Worm (Caenorhabditis elegans): ENCODE results near the gene plc-4.

The plc-4 gene

DNA sequence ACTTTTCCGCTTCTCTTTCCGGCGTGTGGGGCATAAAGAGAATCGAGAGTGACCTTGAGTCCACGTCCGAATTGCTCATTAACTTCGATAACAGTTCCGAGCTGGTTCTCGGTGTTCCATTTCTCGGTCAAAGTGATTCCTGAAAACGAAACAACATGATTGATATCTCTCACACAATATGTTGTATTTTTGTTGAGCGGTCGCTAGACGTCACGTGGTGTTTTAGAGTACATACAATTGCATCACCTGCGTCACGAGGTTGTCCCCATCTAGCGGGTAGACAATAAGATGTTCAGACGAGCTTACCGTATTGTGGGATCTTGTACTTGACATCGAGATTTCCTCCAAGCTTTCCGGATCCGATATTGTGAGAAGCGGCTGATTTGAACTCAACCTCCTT, 5.2 kb downstream of the plc-4 start:
- TF ChIP-seq scrt-1 (GFP tag; IDR thresholded peaks at IDR 0.05) = no peak
- TF ChIP-seq tbx-11 (GFP tag; IDR thresholded peaks at IDR 0.05) = no peak
- no peak for TF ChIP-seq pes-1 (GFP tag; IDR thresholded peaks at IDR 0.05)
- no peak for TF ChIP-seq B0310.2 (tag; optimal IDR thresholded peaks at IDR 0.05)
- no peak for TF ChIP-seq ama-1 (optimal IDR thresholded peaks at IDR 0.05)

DNA sequence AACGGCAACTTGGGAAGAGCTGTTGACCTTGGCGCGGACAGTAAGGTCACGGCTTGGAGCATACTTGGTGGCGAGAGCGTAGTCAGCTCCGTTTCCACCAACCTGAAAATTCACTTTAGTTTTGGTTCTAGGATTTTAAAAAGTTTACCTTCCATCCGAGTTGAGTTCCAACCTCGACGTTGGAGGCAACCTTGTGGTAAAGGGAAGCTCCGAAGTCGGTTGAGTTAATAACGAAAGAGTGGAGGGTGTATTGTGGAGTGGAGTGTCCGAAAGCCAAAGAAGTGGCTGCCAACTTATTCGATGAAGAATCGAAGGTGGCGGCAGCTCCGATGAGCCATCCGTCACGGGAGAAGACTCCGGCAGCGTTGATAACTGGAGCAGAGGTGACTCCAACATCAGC, 5.8 kb downstream of the plc-4 start:
- TF ChIP-seq pes-1 (GFP tag; IDR thresholded peaks at IDR 0.05) = no peak
- no peak for TF ChIP-seq hmbx-1 (tag; optimal IDR thresholded peaks at IDR 0.05)
- no peak for TF ChIP-seq tbx-11 (GFP tag; IDR thresholded peaks at IDR 0.05)
- no peak for TF ChIP-seq ama-1 (optimal IDR thresholded peaks at IDR 0.05)
- TF ChIP-seq scrt-1 (GFP tag; IDR thresholded peaks at IDR 0.05) = no peak
- no peak for TF ChIP-seq sea-1 (GFP tag; conservative IDR thresholded peaks at IDR 0.05)
- no peak for TF ChIP-seq ceh-36 (tag; optimal IDR thresholded peaks at IDR 0.05)
- no peak for TF ChIP-seq tbx-37 (GFP tag; conservative IDR thresholded peaks at IDR 0.05)
- no peak for TF ChIP-seq ets-7 (tag; optimal IDR thresholded peaks at IDR 0.05)
- no peak for TF ChIP-seq tra-4 (tag; optimal IDR thresholded peaks at IDR 0.05)
- TF ChIP-seq F13C5.2 (tag; optimal IDR thresholded peaks at IDR 0.05) = no peak
- no peak for TF ChIP-seq hnd-1 (tag; optimal IDR thresholded peaks at IDR 0.05)
- no peak for TF ChIP-seq flt-1 (GFP tag; IDR thresholded peaks at IDR 0.05)
- no peak for TF ChIP-seq hmg-4 (GFP tag; optimal IDR thresholded peaks at IDR 0.05)
- TF ChIP-seq aly-1 (tag; optimal IDR thresholded peaks at IDR 0.05) = no peak
- TF ChIP-seq B0310.2 (tag; optimal IDR thresholded peaks at IDR 0.05) = no peak

DNA sequence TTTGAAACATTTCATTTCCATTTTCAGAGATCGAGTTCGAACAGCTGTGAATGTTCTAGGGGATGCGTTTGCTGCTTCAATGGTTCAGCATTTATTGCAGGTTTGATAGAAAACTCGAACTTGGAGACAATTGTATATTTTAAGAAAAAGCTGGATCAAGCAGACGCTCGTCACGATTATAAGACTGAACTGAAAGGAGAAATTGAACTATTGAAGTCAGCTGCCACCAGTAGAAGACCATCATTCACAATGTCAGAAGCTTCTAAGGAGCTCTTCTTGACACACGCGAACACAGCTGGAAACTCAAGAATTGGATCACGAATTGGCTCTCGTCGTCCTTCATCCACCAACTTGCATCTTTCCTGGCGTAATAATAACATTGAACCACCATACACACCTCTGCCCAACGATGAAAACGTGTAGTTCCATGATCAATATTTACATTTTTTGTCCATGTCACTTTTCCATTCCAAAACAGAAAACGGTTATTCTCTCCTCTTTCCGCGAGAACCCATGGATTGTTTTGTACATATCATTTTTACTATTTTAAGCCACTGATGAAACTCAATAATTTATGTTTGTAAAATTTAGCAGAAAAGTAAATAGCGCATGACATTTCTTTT, 6.5 kb downstream of the plc-4 start:
- no peak for TF ChIP-seq ceh-13 (GFP tag; optimal IDR thresholded peaks at IDR 0.05)

DNA sequence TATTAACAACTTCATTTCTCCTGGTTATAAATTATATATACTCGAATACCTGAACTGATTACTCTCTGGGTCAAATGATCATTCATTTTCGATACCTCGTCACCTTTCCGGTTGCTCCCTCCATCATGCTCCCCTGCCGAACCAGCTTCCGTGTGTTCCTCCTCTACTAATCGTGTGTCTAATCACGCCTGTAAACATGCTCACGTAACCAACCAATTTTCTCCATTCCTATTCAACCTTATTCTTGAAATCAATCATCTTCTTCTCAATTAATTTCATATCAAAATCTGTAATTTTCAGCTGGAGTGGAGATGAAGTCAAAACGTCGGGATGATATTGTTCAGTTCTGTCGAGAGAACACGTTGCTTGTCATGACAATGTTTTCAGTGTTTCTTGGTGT, 9.1 kb downstream of the plc-4 start, which contains the start of gene glt-6:
glt-6 (plus strand) TSS at position 301 of the 400 bp plus-strand sequence.
- TF ChIP-seq scrt-1 (GFP tag; IDR thresholded peaks at IDR 0.05) (no peak), hmg-4 (GFP tag; optimal IDR thresholded peaks at IDR 0.05) (no peak), hnd-1 (tag; optimal IDR thresholded peaks at IDR 0.05) (no peak), F13C5.2 (tag; optimal IDR thresholded peaks at IDR 0.05) (no peak)

- no peak for TF ChIP-seq hmg-4 (GFP tag; optimal IDR thresholded peaks at IDR 0.05)
- TF ChIP-seq ama-1 (optimal IDR thresholded peaks at IDR 0.05) = no peak
- TF ChIP-seq ceh-13 (GFP tag; optimal IDR thresholded peaks at IDR 0.05) = no peak
- TF ChIP-seq sea-1 (GFP tag; conservative IDR thresholded peaks at IDR 0.05) = no peak
- TF ChIP-seq tbx-37 (GFP tag; conservative IDR thresholded peaks at IDR 0.05) = no peak
- no peak for TF ChIP-seq pes-1 (GFP tag; IDR thresholded peaks at IDR 0.05)
- TF ChIP-seq flt-1 (GFP tag; IDR thresholded peaks at IDR 0.05) = no peak
- no peak for TF ChIP-seq hmbx-1 (tag; optimal IDR thresholded peaks at IDR 0.05)
- no peak for TF ChIP-seq ets-7 (tag; optimal IDR thresholded peaks at IDR 0.05)
- no peak for TF ChIP-seq F13C5.2 (tag; optimal IDR thresholded peaks at IDR 0.05)
- no peak for TF ChIP-seq hnd-1 (tag; optimal IDR thresholded peaks at IDR 0.05)
- TF ChIP-seq tbx-11 (GFP tag; IDR thresholded peaks at IDR 0.05) = no peak
- TF ChIP-seq B0310.2 (tag; optimal IDR thresholded peaks at IDR 0.05) = no peak
- TF ChIP-seq tra-4 (tag; optimal IDR thresholded peaks at IDR 0.05) = no peak
- no peak for TF ChIP-seq ceh-36 (tag; optimal IDR thresholded peaks at IDR 0.05)
Observed at ce11 chrIV:7501337-7501736, 11.1 kb downstream of the plc-4 start, which contains the start of gene F55G1.15. TSS of gene F55G1.15 (minus strand) at chrIV:7501437.

ce11 chrIV:7500924-7501323, 11.5 kb downstream of the plc-4 start:
- no peak for TF ChIP-seq ama-1 (optimal IDR thresholded peaks at IDR 0.05)
- TF ChIP-seq scrt-1 (GFP tag; IDR thresholded peaks at IDR 0.05) = no peak
- TF ChIP-seq flt-1 (GFP tag; IDR thresholded peaks at IDR 0.05) = no peak
- TF ChIP-seq ceh-13 (GFP tag; optimal IDR thresholded peaks at IDR 0.05) = no peak
- TF ChIP-seq pes-1 (GFP tag; IDR thresholded peaks at IDR 0.05) = no peak
- TF ChIP-seq tra-4 (tag; optimal IDR thresholded peaks at IDR 0.05) = no peak
- TF ChIP-seq sea-1 (GFP tag; conservative IDR thresholded peaks at IDR 0.05) = no peak
- TF ChIP-seq tbx-11 (GFP tag; IDR thresholded peaks at IDR 0.05) = no peak
- no peak for TF ChIP-seq hmbx-1 (tag; optimal IDR thresholded peaks at IDR 0.05)
- no peak for TF ChIP-seq B0310.2 (tag; optimal IDR thresholded peaks at IDR 0.05)
- TF ChIP-seq hmg-4 (GFP tag; optimal IDR thresholded peaks at IDR 0.05) = no peak
- no peak for TF ChIP-seq aly-1 (tag; optimal IDR thresholded peaks at IDR 0.05)
- TF ChIP-seq F13C5.2 (tag; optimal IDR thresholded peaks at IDR 0.05) = no peak
- TF ChIP-seq tbx-37 (GFP tag; conservative IDR thresholded peaks at IDR 0.05) = no peak
- no peak for TF ChIP-seq ets-7 (tag; optimal IDR thresholded peaks at IDR 0.05)
- no peak for TF ChIP-seq hnd-1 (tag; optimal IDR thresholded peaks at IDR 0.05)
- TF ChIP-seq ceh-36 (tag; optimal IDR thresholded peaks at IDR 0.05) = no peak

- TF ChIP-seq hmbx-1 (tag; optimal IDR thresholded peaks at IDR 0.05) (no peak), pes-1 (GFP tag; IDR thresholded peaks at IDR 0.05) (no peak)
Observed at ce11 chrIV:7499302-7499701, 13.2 kb downstream of the plc-4 start.

ce11 chrIV:7497750-7498149, 14.7 kb downstream of the plc-4 start, which contains the start of gene egas-4:
TSS of gene egas-4 (minus strand) at chrIV:7497850.
- TF ChIP-seq B0310.2 (tag; optimal IDR thresholded peaks at IDR 0.05) (no peak), hnd-1 (tag; optimal IDR thresholded peaks at IDR 0.05) (no peak), scrt-1 (GFP tag; IDR thresholded peaks at IDR 0.05) (no peak), tbx-37 (GFP tag; conservative IDR thresholded peaks at IDR 0.05) (no peak), ceh-36 (tag; optimal IDR thresholded peaks at IDR 0.05) (no peak), hmbx-1 (tag; optimal IDR thresholded peaks at IDR 0.05) (no peak), ets-7 (tag; optimal IDR thresholded peaks at IDR 0.05) (no peak), hmg-4 (GFP tag; optimal IDR thresholded peaks at IDR 0.05) (no peak), flt-1 (GFP tag; IDR thresholded peaks at IDR 0.05) (no peak), tbx-11 (GFP tag; IDR thresholded peaks at IDR 0.05) (no peak), pes-1 (GFP tag; IDR thresholded peaks at IDR 0.05) (no peak)

All from whole organism, early embryonic.